Worm (Caenorhabditis elegans) whole organism, L1 larva: ENCODE results near the gene tbc-3.
A peak's percentile ranks its signal among the peaks of the same experiment; 100 is the strongest.

Source experiments
- C04F5.9 ChIP-seq: sonication (generic microtip); optimal IDR thresholded peaks from 2 replicates; lab custom pipeline; 2016; ENCODE audit warnings: missing genetic modification characterization, missing compliant biosample characterization
- C34B4.2 ChIP-seq: sonication (generic microtip); optimal IDR thresholded peaks from 2 replicates; lab custom pipeline; 2017; ENCODE audit warnings: mild to moderate bottlenecking, missing genetic modification characterization, missing compliant biosample characterization
- F16B12.6 ChIP-seq: fragments of 150-350 bp; optimal IDR thresholded peaks from 2 replicates; lab custom pipeline; 2014; ENCODE audit warnings: missing biosample characterization, missing genetic modification characterization
- Y116A8C.19 ChIP-seq: sonication (generic microtip); optimal IDR thresholded peaks from 2 replicates; lab custom pipeline; 2016; ENCODE audit warnings: missing compliant biosample characterization, missing genetic modification characterization, borderline replicate concordance
- aly-2 ChIP-seq: fragments of 150-350 bp; optimal IDR thresholded peaks from 2 replicates; lab custom pipeline; 2014; ENCODE audit warnings: missing biosample characterization, missing genetic modification characterization
- ama-1 ChIP-seq: fragments of 150-350 bp; optimal IDR thresholded peaks from 2 replicates; lab custom pipeline; 2014
- blmp-1 ChIP-seq: fragments of 150-350 bp; optimal IDR thresholded peaks from 2 replicates; lab custom pipeline; 2014; ENCODE audit warnings: missing biosample characterization, missing genetic modification characterization
- ceh-8 ChIP-seq: fragments of 200-800 bp; sonication (Bioruptor generic); optimal IDR thresholded peaks from 2 replicates; lab custom pipeline; 2018; ENCODE audit warnings: mild to moderate bottlenecking, missing genetic modification characterization, moderate library complexity, missing compliant biosample characterization
- ceh-82 ChIP-seq, 3 experiments: fragments of 150-350 bp in 1 of 3; sonication (generic microtip) in 2 of 3; optimal IDR thresholded peaks; 2 replicates each; lab custom pipeline; 2014 to 2017; ENCODE audit warnings: missing biosample characterization in 3 of 3, missing genetic modification characterization in 3 of 3
- ceh-88 ChIP-seq: fragments of 200-800 bp; sonication (Bioruptor generic); IDR thresholded peaks from 2 replicates; pipeline ENCODE4 v1.3.6; 2022; ENCODE audit warnings: missing genetic modification characterization, missing compliant biosample characterization
- ceh-90 ChIP-seq: sonication (generic microtip); optimal IDR thresholded peaks from 2 replicates; lab custom pipeline; 2016; ENCODE audit warnings: missing genetic modification characterization, missing compliant biosample characterization
- dpl-1 ChIP-seq, 3 experiments: fragments of 150-350 bp in 2 of 3; sonication (generic microtip) in 1 of 3; optimal IDR thresholded peaks; 2 replicates each; lab custom pipeline; 2014 to 2017; ENCODE audit warnings: missing biosample characterization in 3 of 3, missing genetic modification characterization in 3 of 3, missing genetic modification reagents in 3 of 3
- dsc-1 ChIP-seq: sonication (generic microtip); optimal IDR thresholded peaks from 2 replicates; lab custom pipeline; 2016; ENCODE audit warnings: mild to moderate bottlenecking, missing genetic modification characterization, missing compliant biosample characterization
- efl-3 ChIP-seq: fragments of 200-800 bp; sonication (Bioruptor generic); optimal IDR thresholded peaks from 2 replicates; lab custom pipeline; 2018; ENCODE audit warnings: mild to moderate bottlenecking, missing genetic modification characterization, missing compliant biosample characterization
- egl-13 ChIP-seq: sonication (generic microtip); optimal IDR thresholded peaks from 2 replicates; lab custom pipeline; 2016; ENCODE audit warnings: missing genotype, missing genetic modification reagents, missing genetic modification characterization, missing compliant biosample characterization
- egl-27 ChIP-seq, 2 experiments: fragments of 150-350 bp in 1 of 2; sonication (generic microtip); optimal IDR thresholded peaks; 3 replicates each; lab custom pipeline; 2017 to 2018; ENCODE audit warnings: missing biosample characterization in 2 of 2, missing genetic modification characterization in 2 of 2, missing genetic modification reagents in 2 of 2
- elt-2 ChIP-seq: sonication (generic microtip); optimal IDR thresholded peaks from 2 replicates; lab custom pipeline; 2016; ENCODE audit warnings: missing genetic modification characterization, mild to moderate bottlenecking, inconsistent platforms, missing compliant biosample characterization, missing genetic modification reagents
- elt-3 ChIP-seq, 6 experiments: fragments of 150-350 bp in 1 of 6; sonication (generic microtip); optimal IDR thresholded peaks; 2 replicates each; lab custom pipeline; 2017 to 2018; ENCODE audit warnings: missing biosample characterization in 6 of 6, missing genetic modification characterization in 6 of 6, inconsistent platforms in 1 of 6
- fkh-10 ChIP-seq: sonication (generic microtip); optimal IDR thresholded peaks from 2 replicates; lab custom pipeline; 2017; ENCODE audit warnings: missing biosample characterization, missing genetic modification reagents, missing genetic modification characterization
- fkh-8 ChIP-seq: sonication (generic microtip); optimal IDR thresholded peaks from 2 replicates; lab custom pipeline; 2016; ENCODE audit warnings: mild to moderate bottlenecking, missing genetic modification characterization, missing compliant biosample characterization
- fos-1 ChIP-seq: fragments of 150-350 bp; optimal IDR thresholded peaks from 2 replicates; lab custom pipeline; 2014; ENCODE audit warnings: missing biosample characterization, missing genetic modification characterization
- hlh-17 ChIP-seq: fragments of 200-800 bp; sonication (Bioruptor generic); optimal IDR thresholded peaks from 2 replicates; lab custom pipeline; 2018; ENCODE audit warnings: missing genetic modification characterization, mild to moderate bottlenecking, missing compliant biosample characterization, moderate library complexity, borderline replicate concordance
- hlh-4 ChIP-seq: sonication (generic microtip); optimal IDR thresholded peaks from 2 replicates; lab custom pipeline; 2016; ENCODE audit warnings: mild to moderate bottlenecking, missing genetic modification characterization, missing compliant biosample characterization
- irx-1 ChIP-seq: sonication (generic microtip); optimal IDR thresholded peaks from 2 replicates; lab custom pipeline; 2016; ENCODE audit warnings: missing genetic modification characterization, missing compliant biosample characterization
- jun-1 ChIP-seq: fragments of 150-350 bp; optimal IDR thresholded peaks from 2 replicates; lab custom pipeline; 2014; ENCODE audit warnings: missing biosample characterization, missing genetic modification reagents, missing genetic modification characterization
- lin-13 ChIP-seq: fragments of 150-350 bp; optimal IDR thresholded peaks from 2 replicates; lab custom pipeline; 2014; ENCODE audit warnings: missing biosample characterization, missing genetic modification reagents, missing genetic modification characterization
- lin-35 ChIP-seq, 2 experiments: fragments of 150-350 bp; optimal IDR thresholded peaks; 2 replicates each; lab custom pipeline; 2014; ENCODE audit warnings: missing biosample characterization in 2 of 2, missing genetic modification characterization in 2 of 2, missing genetic modification reagents in 2 of 2
- lin-39 ChIP-seq: fragments of 150-350 bp; optimal IDR thresholded peaks from 2 replicates; lab custom pipeline; 2014; ENCODE audit warnings: missing biosample characterization, missing genetic modification reagents, missing genetic modification characterization
- mef-2 ChIP-seq: fragments of 150-350 bp; optimal IDR thresholded peaks from 2 replicates; lab custom pipeline; 2014; ENCODE audit warnings: missing biosample characterization, missing genetic modification characterization
- mep-1 ChIP-seq: fragments of 150-350 bp; optimal IDR thresholded peaks from 2 replicates; lab custom pipeline; 2014; ENCODE audit warnings: missing biosample characterization, missing genetic modification characterization
- nhr-11 ChIP-seq: fragments of 150-350 bp; optimal IDR thresholded peaks from 2 replicates; lab custom pipeline; 2014; ENCODE audit warnings: missing biosample characterization, missing genetic modification characterization
- nhr-20 ChIP-seq: sonication (generic microtip); optimal IDR thresholded peaks from 2 replicates; lab custom pipeline; 2016; ENCODE audit warnings: mild to moderate bottlenecking, missing genetic modification characterization, missing compliant biosample characterization
- nhr-237 ChIP-seq: fragments of 150-350 bp; optimal IDR thresholded peaks from 2 replicates; lab custom pipeline; 2014; ENCODE audit warnings: missing biosample characterization, missing genetic modification characterization
- nhr-28 ChIP-seq: fragments of 150-350 bp; optimal IDR thresholded peaks from 2 replicates; lab custom pipeline; 2014; ENCODE audit warnings: missing biosample characterization, missing genetic modification characterization
- nhr-47 ChIP-seq: sonication (generic microtip); optimal IDR thresholded peaks from 2 replicates; lab custom pipeline; 2016; ENCODE audit warnings: mild to moderate bottlenecking, missing genetic modification characterization, moderate library complexity, missing compliant biosample characterization
- nhr-71 ChIP-seq: sonication (generic microtip); optimal IDR thresholded peaks from 2 replicates; lab custom pipeline; 2016; ENCODE audit warnings: mild to moderate bottlenecking, missing genetic modification characterization, moderate library complexity, missing compliant biosample characterization
- nhr-76 ChIP-seq: sonication (generic microtip); optimal IDR thresholded peaks from 2 replicates; lab custom pipeline; 2017; ENCODE audit warnings: missing biosample characterization, missing genetic modification characterization
- nhr-77 ChIP-seq: fragments of 150-350 bp; optimal IDR thresholded peaks from 2 replicates; lab custom pipeline; 2014; ENCODE audit warnings: missing biosample characterization, missing genetic modification characterization
- nhr-85 ChIP-seq: sonication (generic microtip); peaks from one replicate; lab custom pipeline; 2016; ENCODE audit warnings: missing genetic modification characterization, inconsistent platforms, missing compliant biosample characterization
- nhr-90 ChIP-seq: sonication (generic microtip); optimal IDR thresholded peaks from 2 replicates; lab custom pipeline; 2016; ENCODE audit warnings: mild to moderate bottlenecking, missing genetic modification characterization, missing compliant biosample characterization; ENCODE audit not compliant: poor library complexity
- pqm-1 ChIP-seq: sonication (generic microtip); optimal IDR thresholded peaks from 3 replicates; lab custom pipeline; 2017; ENCODE audit warnings: missing biosample characterization, missing genetic modification characterization
- rnt-1 ChIP-seq: sonication (generic microtip); optimal IDR thresholded peaks from 2 replicates; lab custom pipeline; 2016; ENCODE audit warnings: mild to moderate bottlenecking, missing genetic modification characterization, moderate library complexity, missing compliant biosample characterization
- snpc-4 ChIP-seq: fragments of 150-350 bp; optimal IDR thresholded peaks from 2 replicates; lab custom pipeline; 2014; ENCODE audit warnings: missing biosample characterization, missing genetic modification characterization
- snu-23 ChIP-seq: sonication (generic microtip); optimal IDR thresholded peaks from 2 replicates; lab custom pipeline; 2016; ENCODE audit warnings: missing genetic modification characterization, missing compliant biosample characterization
- sptf-1 ChIP-seq: fragments of 150-350 bp; optimal IDR thresholded peaks from 2 replicates; lab custom pipeline; 2014; ENCODE audit warnings: missing biosample characterization, missing genetic modification characterization
- sup-37 ChIP-seq: fragments of 200-800 bp; sonication (Bioruptor generic); optimal IDR thresholded peaks from 2 replicates; lab custom pipeline; 2018; ENCODE audit warnings: mild to moderate bottlenecking, missing genetic modification characterization, missing compliant biosample characterization
- tlp-1 ChIP-seq: fragments of 150-350 bp; optimal IDR thresholded peaks from 2 replicates; lab custom pipeline; 2014; ENCODE audit warnings: missing biosample characterization, missing genetic modification characterization
- unc-30 ChIP-seq: sonication (generic microtip); optimal IDR thresholded peaks from 2 replicates; lab custom pipeline; 2017; ENCODE audit warnings: missing biosample characterization, missing genetic modification characterization
- unc-62 ChIP-seq: fragments of 150-350 bp; optimal IDR thresholded peaks from 2 replicates; lab custom pipeline; 2014; ENCODE audit warnings: missing biosample characterization, missing genetic modification reagents, missing genetic modification characterization
- vab-15 ChIP-seq: sonication (generic microtip); optimal IDR thresholded peaks from 2 replicates; lab custom pipeline; 2017; ENCODE audit warnings: missing genotype, mild to moderate bottlenecking, missing genetic modification characterization, missing compliant biosample characterization
- zag-1 ChIP-seq: fragments of 150-350 bp; optimal IDR thresholded peaks from 2 replicates; lab custom pipeline; 2014; ENCODE audit warnings: missing biosample characterization, missing genetic modification characterization
- ztf-11 ChIP-seq, 2 experiments: sonication (generic microtip); optimal IDR thresholded peaks; 2 replicates each; lab custom pipeline; 2016 to 2017; ENCODE audit warnings: missing genetic modification characterization in 2 of 2, missing biosample characterization in 1 of 2, missing compliant biosample characterization in 1 of 2

tbc-3 gene

ce11 chrIV:9878893-9879379 is 19.9 kb upstream of the tbc-3 start, which contains the start of gene nhr-4 (continued):
- TF ChIP-seq dsc-1 (tag; lab: Kevin White, UChicago) = peak; percentile 27
- no peak for TF ChIP-seq nhr-28
- no peak for TF ChIP-seq irx-1
- no peak for TF ChIP-seq C34B4.2
- no peak for TF ChIP-seq snpc-4 (tag; lab: Kevin White, UChicago)

- TF ChIP-seq ceh-8 = no peak
- TF ChIP-seq dsc-1 (tag; lab: Kevin White, UChicago) = peak; percentile 48
- TF ChIP-seq lin-35 (GFP tag; optimal IDR thresholded peaks at IDR 0.05; lab: Kevin White, UChicago) = peak; percentile 72 to 76
- no peak for TF ChIP-seq nhr-90
- no peak for TF ChIP-seq fos-1 (tag; lab: Kevin White, UChicago)
- peak; percentile 61 for TF ChIP-seq snu-23 (GFP tag; lab: Kevin White, UChicago)
- TF ChIP-seq sup-37 = no peak
- TF ChIP-seq aly-2 (tag; lab: Kevin White, UChicago) = no peak
- no peak for TF ChIP-seq nhr-47
- no peak for TF ChIP-seq hlh-17 (GFP tag; lab: Kevin White, UChicago)
- TF ChIP-seq nhr-77 (tag; lab: Kevin White, UChicago) = no peak
- no peak for TF ChIP-seq F16B12.6 (tag; lab: Kevin White, UChicago)
- no peak for TF ChIP-seq lin-39 (tag; lab: Kevin White, UChicago)
- TF ChIP-seq unc-62 (GFP tag; lab: Kevin White, UChicago) = no peak
- no peak for TF ChIP-seq unc-30 (tag; lab: Kevin White, UChicago)
- no peak for TF ChIP-seq Y116A8C.19 (tag; lab: Kevin White, UChicago)
- no peak for TF ChIP-seq ceh-88
- no peak for TF ChIP-seq elt-3 (tag; optimal IDR thresholded peaks at IDR 0.05; lab: Kevin White, UChicago)
- peak; percentile 74 for TF ChIP-seq mep-1 (tag; lab: Kevin White, UChicago)
- TF ChIP-seq nhr-85 (tag; lab: Kevin White, UChicago) = peak; percentile 33
- TF ChIP-seq tlp-1 (tag; lab: Kevin White, UChicago) = no peak
- TF ChIP-seq ceh-82 (tag; optimal IDR thresholded peaks at IDR 0.05; lab: Kevin White, UChicago) = peak in 1 of 3 experiments; percentile 62
- no peak for TF ChIP-seq hlh-4 (tag; lab: Kevin White, UChicago)
- no peak for TF ChIP-seq jun-1 (tag; lab: Kevin White, UChicago)
- no peak for TF ChIP-seq mef-2 (tag; lab: Kevin White, UChicago)
- TF ChIP-seq ama-1 = no peak
- no peak for TF ChIP-seq nhr-76 (tag; lab: Kevin White, UChicago)
- TF ChIP-seq blmp-1 = peak; percentile 30
- no peak for TF ChIP-seq egl-13 (tag; lab: Kevin White, UChicago)
- peak; percentile 8 for TF ChIP-seq fkh-10
- TF ChIP-seq elt-2 = no peak
- TF ChIP-seq egl-27 (tag; optimal IDR thresholded peaks at IDR 0.05; lab: Kevin White, UChicago) = no peak
- TF ChIP-seq efl-3 = no peak
- TF ChIP-seq rnt-1 (tag; lab: Kevin White, UChicago) = peak; percentile 64
- no peak for TF ChIP-seq zag-1
- TF ChIP-seq vab-15 (tag; lab: Kevin White, UChicago) = no peak
- no peak for TF ChIP-seq nhr-237 (tag; lab: Kevin White, UChicago)
- no peak for TF ChIP-seq nhr-28
- no peak for TF ChIP-seq C34B4.2
- peak; percentile 43 to 69 (median 60) for TF ChIP-seq dpl-1 (GFP tag; optimal IDR thresholded peaks at IDR 0.05; lab: Kevin White, UChicago)
- no peak for TF ChIP-seq nhr-71 (tag; lab: Kevin White, UChicago)
- TF ChIP-seq nhr-11 (tag; lab: Kevin White, UChicago) = no peak
- TF ChIP-seq ceh-90 (tag; lab: Kevin White, UChicago) = no peak
- TF ChIP-seq ztf-11 (tag; optimal IDR thresholded peaks at IDR 0.05; lab: Kevin White, UChicago) = no peak
- no peak for TF ChIP-seq sptf-1 (tag; lab: Kevin White, UChicago)
- no peak for TF ChIP-seq fkh-8 (tag; lab: Kevin White, UChicago)
- TF ChIP-seq irx-1 = no peak
- no peak for TF ChIP-seq C04F5.9
- TF ChIP-seq lin-13 (GFP tag; lab: Kevin White, UChicago) = no peak
- no peak for TF ChIP-seq nhr-20 (tag; lab: Kevin White, UChicago)
- no peak for TF ChIP-seq pqm-1
Measured at ce11 chrIV:9884257-9884656, 14.6 kb upstream of the tbc-3 start, which contains the start of the genes prp-18 and mccc-1. Gene prp-18 (minus strand): TSS chrIV:9884383. Gene mccc-1 (plus strand): TSS chrIV:9884570.
